Worm (Caenorhabditis elegans) whole organism, L4 larva: ENCODE measurements around the gene C18A3.11.

ENCODE experiments used
- ces-1 ChIP-seq: fragments of 150-350 bp; sonication (generic microtip); optimal IDR thresholded peaks from 4 replicates; lab custom pipeline; 2014; ENCODE audit warnings: missing biosample characterization, missing genetic modification reagents, missing genetic modification characterization
- daf-19 ChIP-seq: fragments of 200-800 bp; sonication (Bioruptor generic); conservative IDR thresholded peaks from 2 replicates; pipeline ENCODE4 v1.3.6; 2022; ENCODE audit warnings: missing genetic modification characterization, missing compliant biosample characterization
- lin-39 ChIP-seq: fragments of 150-350 bp; optimal IDR thresholded peaks from 2 replicates; lab custom pipeline; 2014; ENCODE audit warnings: missing biosample characterization, missing genetic modification reagents, missing genetic modification characterization
- snpc-4 ChIP-seq: fragments of 150-350 bp; optimal IDR thresholded peaks from 2 replicates; lab custom pipeline; 2014; ENCODE audit warnings: missing biosample characterization, missing genetic modification characterization
- unc-130 ChIP-seq: sonication (generic microtip); optimal IDR thresholded peaks from 2 replicates; lab custom pipeline; 2016; ENCODE audit warnings: missing genetic modification reagents, missing genetic modification characterization, missing compliant biosample characterization

DNA sequence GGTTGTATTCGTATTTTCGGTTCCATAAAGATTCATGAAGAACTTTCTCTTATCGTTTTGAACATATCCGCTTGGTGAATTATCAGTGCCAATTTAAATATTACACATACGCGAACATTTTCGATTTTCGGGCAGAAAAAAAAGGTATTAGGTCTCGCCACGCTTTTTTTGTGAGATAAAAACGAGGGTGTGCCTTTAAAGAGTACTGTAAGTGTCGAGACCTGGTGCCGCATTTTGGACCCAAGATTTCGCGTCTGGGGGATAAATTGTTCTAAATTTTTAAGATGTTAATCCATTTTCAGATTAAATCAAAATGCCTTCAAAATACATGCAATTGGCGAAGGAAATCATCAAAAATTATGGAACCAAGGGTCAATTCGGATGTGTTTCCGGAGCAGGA is 36.9 kb upstream of the C18A3.11 start, which contains the start of gene C25H3.3:
- TF ChIP-seq ces-1 (GFP tag; lab: Kevin White, UChicago) (no peak), unc-130 (GFP tag; lab: Kevin White, UChicago) (no peak), lin-39 (tag; lab: Kevin White, UChicago) (no peak), snpc-4 (tag; lab: Kevin White, UChicago) (no peak), daf-19 (GFP tag; lab: Robert Waterston, UW) (no peak)
